Fruit fly (Drosophila melanogaster): ENCODE results near the gene RpS2.

- TF ChIP-seq OdsH (GFP tag; optimal IDR thresholded peaks at IDR 0.05): no peak
- TF ChIP-seq Ets21C (GFP tag; optimal IDR thresholded peaks at IDR 0.05): no peak
- TF ChIP-seq CG7368 (GFP tag; optimal IDR thresholded peaks at IDR 0.05): no peak
- no peak for TF ChIP-seq Hr39 (GFP tag; optimal IDR thresholded peaks at IDR 0.05)
- no peak for TF ChIP-seq Hr38 (GFP tag; optimal IDR thresholded peaks at IDR 0.05)
- TF ChIP-seq CG16779 (tag; optimal IDR thresholded peaks at IDR 0.05): no peak
- TF ChIP-seq eg (GFP tag; IDR thresholded peaks at IDR 0.05): no peak
- TF ChIP-seq CG11762 (GFP tag; optimal IDR thresholded peaks at IDR 0.05; ENCODE audit: insufficient read depth): no peak
- TF ChIP-seq CG15336 (GFP tag; IDR thresholded peaks at IDR 0.05): no peak
- no peak for TF ChIP-seq CG8632 (GFP tag; optimal IDR thresholded peaks at IDR 0.05)
- no peak for TF ChIP-seq CG32006 (GFP tag; optimal IDR thresholded peaks at IDR 0.05)
- no peak for TF ChIP-seq Hr4 (GFP tag; optimal IDR thresholded peaks at IDR 0.05)
Measured at dm6 chr2L:9862964-9863363, 34.4 kb downstream of the RpS2 start.

All from whole organism, prepupa.